Fruit fly (Drosophila melanogaster) whole organism, embryonic: Measurements from ENCODE around the gene CG46523.

Experiments used
- Antp ChIP-seq: fragments of 200-800 bp; sonication (Bioruptor generic); optimal IDR thresholded peaks from 3 replicates; lab custom pipeline; 2016; ENCODE audit warnings: missing biosample characterization, missing genetic modification characterization
- CG10321 ChIP-seq: fragments of 200-800 bp; sonication (Bioruptor generic); IDR thresholded peaks from 2 replicates; pipeline ENCODE4 v1.3.6; 2022; ENCODE audit warnings: missing biosample characterization, missing genetic modification characterization
- CG1832 ChIP-seq: fragments of 200-800 bp; sonication (Bioruptor generic); optimal IDR thresholded peaks from 2 replicates; lab custom pipeline; 2017; ENCODE audit warnings: missing biosample characterization, mild to moderate bottlenecking, missing genetic modification characterization, inconsistent platforms
- CG18764 ChIP-seq: fragments of 200-800 bp; sonication (Bioruptor generic); optimal IDR thresholded peaks from 3 replicates; lab custom pipeline; 2016; ENCODE audit warnings: missing biosample characterization, missing genetic modification characterization
- CG2116 ChIP-seq: fragments of 200-800 bp; sonication (Bioruptor generic); optimal IDR thresholded peaks from 3 replicates; lab custom pipeline; 2018; ENCODE audit warnings: missing biosample characterization, mild to moderate bottlenecking, missing genetic modification characterization
- CG2678 ChIP-seq: fragments of 200-800 bp; sonication (Bioruptor generic); optimal IDR thresholded peaks from 3 replicates; lab custom pipeline; 2019; ENCODE audit warnings: missing biosample characterization, mild to moderate bottlenecking, missing genetic modification characterization, moderate library complexity
- CG30431 ChIP-seq: fragments of 200-800 bp; sonication (Bioruptor generic); optimal IDR thresholded peaks from 2 replicates; lab custom pipeline; 2017; ENCODE audit warnings: missing biosample characterization, missing genetic modification characterization
- CG3995 ChIP-seq: fragments of 200-800 bp; sonication (Bioruptor generic); optimal IDR thresholded peaks from 3 replicates; lab custom pipeline; 2016; ENCODE audit warnings: missing biosample characterization, missing genetic modification characterization
- CG4360 ChIP-seq: fragments of 200-800 bp; sonication (Bioruptor generic); IDR thresholded peaks from 2 replicates; pipeline ENCODE4 v1.3.6; 2022; ENCODE audit warnings: missing biosample characterization, missing genetic modification characterization
- CG5245 ChIP-seq: fragments of 200-800 bp; sonication (Bioruptor generic); optimal IDR thresholded peaks from 3 replicates; lab custom pipeline; 2016; ENCODE audit warnings: missing biosample characterization, missing genetic modification characterization
- CG6175 ChIP-seq: fragments of 200-800 bp; sonication (Bioruptor generic); IDR thresholded peaks from 3 replicates; pipeline ENCODE4 v1.3.6; 2022; ENCODE audit warnings: missing biosample characterization, missing genetic modification characterization
- CG8478 ChIP-seq: fragments of >200 bp; optimal IDR thresholded peaks from 2 replicates; lab custom pipeline; 2018
- D ChIP-seq, 2 experiments: fragments of 200-800 bp in 1 of 2; fragments of >200 bp in 1 of 2; sonication (Bioruptor generic) in 1 of 2; optimal IDR thresholded peaks; 2 replicates in 1 of 2; 3 replicates in 1 of 2; lab custom pipeline; 2017; ENCODE audit warnings: mild to moderate bottlenecking in 1 of 2, missing biosample characterization in 1 of 2, missing genetic modification characterization in 1 of 2, missing genetic modification reagents in 1 of 2
- Dbx ChIP-seq: fragments of 200-800 bp; sonication (Bioruptor generic); IDR thresholded peaks from 3 replicates; pipeline ENCODE4 v1.3.6; 2022; ENCODE audit warnings: missing biosample characterization, missing genetic modification characterization
- Dref ChIP-seq: fragments of 200-800 bp; sonication (Bioruptor generic); IDR thresholded peaks from 2 replicates; pipeline ENCODE4 v1.3.6; 2022; ENCODE audit warnings: missing biosample characterization, missing genetic modification characterization
- E2f2 ChIP-seq: fragments of 200-800 bp; sonication (Bioruptor generic); IDR thresholded peaks from 2 replicates; pipeline ENCODE4 v1.3.6; 2022; ENCODE audit warnings: missing biosample characterization, missing genetic modification characterization
- Elba2 ChIP-seq: fragments of 200-800 bp; sonication (Bioruptor generic); optimal IDR thresholded peaks from 3 replicates; lab custom pipeline; 2016; ENCODE audit warnings: missing biosample characterization, missing genetic modification characterization
- Hey ChIP-seq: fragments of 200-800 bp; sonication (Bioruptor generic); optimal IDR thresholded peaks from 3 replicates; lab custom pipeline; 2018; ENCODE audit warnings: missing biosample characterization, mild to moderate bottlenecking, missing genetic modification characterization
- Jarid2 ChIP-seq: fragments of 200-800 bp; sonication (Bioruptor generic); optimal IDR thresholded peaks from 3 replicates; lab custom pipeline; 2017; ENCODE audit warnings: mild to moderate bottlenecking, missing biosample characterization, missing genetic modification reagents, missing genetic modification characterization
- MBD-R2 ChIP-seq: fragments of 200-800 bp; sonication (Bioruptor generic); IDR thresholded peaks from 2 replicates; pipeline ENCODE4 v1.3.6; 2022; ENCODE audit warnings: missing biosample characterization, missing genetic modification characterization
- Meics ChIP-seq: fragments of 200-800 bp; sonication (Bioruptor generic); optimal IDR thresholded peaks from 2 replicates; lab custom pipeline; 2017; ENCODE audit warnings: missing biosample characterization, mild to moderate bottlenecking, missing genetic modification characterization
- Nf-YA ChIP-seq: fragments of 200-800 bp; sonication (Bioruptor generic); IDR thresholded peaks from 2 replicates; pipeline ENCODE4 v1.3.6; 2022; ENCODE audit warnings: missing biosample characterization, missing genetic modification characterization
- Nf-YB ChIP-seq: fragments of 200-800 bp; sonication (Bioruptor generic); optimal IDR thresholded peaks from 3 replicates; lab custom pipeline; 2019; ENCODE audit warnings: missing biosample characterization, mild to moderate bottlenecking, missing genetic modification characterization, moderate library complexity
- Nf-YC ChIP-seq: fragments of 200-800 bp; optimal IDR thresholded peaks from 3 replicates; lab custom pipeline; 2019; ENCODE audit warnings: missing biosample characterization, mild to moderate bottlenecking, missing genetic modification characterization, moderate library complexity
- Oli ChIP-seq: fragments of 200-800 bp; sonication (Bioruptor generic); optimal IDR thresholded peaks from 2 replicates; lab custom pipeline; 2018; ENCODE audit warnings: missing biosample characterization, mild to moderate bottlenecking, missing genetic modification characterization, moderate library complexity
- Spps ChIP-seq: fragments of 200-800 bp; sonication (Bioruptor generic); optimal IDR thresholded peaks from 2 replicates; lab custom pipeline; 2018; ENCODE audit warnings: missing biosample characterization, mild to moderate bottlenecking, missing genetic modification characterization
- Trl ChIP-seq, 3 experiments: fragments of >200 bp in 2 of 3; fragments of 200-800 bp in 1 of 3; sonication (Bioruptor generic) in 1 of 3; optimal IDR thresholded peaks; 2 replicates in 1 of 3; 3 replicates in 2 of 3; lab custom pipeline; 2016 to 2017; ENCODE audit warnings: missing biosample characterization in 1 of 3, missing genetic modification characterization in 1 of 3
- Usf ChIP-seq: fragments of 200-800 bp; sonication (Bioruptor generic); optimal IDR thresholded peaks from 2 replicates; lab custom pipeline; 2017; ENCODE audit warnings: missing genotype, missing biosample characterization, missing genetic modification characterization
- br ChIP-seq: fragments of >200 bp; optimal IDR thresholded peaks from 2 replicates; lab custom pipeline; 2017
- cg ChIP-seq: fragments of 200-800 bp; sonication (Bioruptor generic); optimal IDR thresholded peaks from 3 replicates; lab custom pipeline; 2019; ENCODE audit warnings: missing biosample characterization, mild to moderate bottlenecking, missing genetic modification characterization, moderate library complexity
- ci ChIP-seq: fragments of 200-800 bp; sonication (Bioruptor generic); IDR thresholded peaks from 3 replicates; pipeline ENCODE4 v1.3.6; 2022; ENCODE audit warnings: missing biosample characterization, missing genetic modification characterization
- crol ChIP-seq: fragments of 200-800 bp; sonication (Bioruptor generic); IDR thresholded peaks from 2 replicates; pipeline ENCODE4 v1.3.6; 2022; ENCODE audit warnings: missing biosample characterization, missing genetic modification characterization
- ewg ChIP-seq: fragments of 200-800 bp; sonication (Bioruptor generic); optimal IDR thresholded peaks from 3 replicates; lab custom pipeline; 2017; ENCODE audit warnings: mild to moderate bottlenecking, missing biosample characterization, missing genetic modification reagents, missing genetic modification characterization
- hkb ChIP-seq, 2 experiments: fragments of 200-800 bp in 1 of 2; fragments of >200 bp in 1 of 2; sonication (Bioruptor generic) in 1 of 2; IDR thresholded peaks in 1 of 2; optimal IDR thresholded peaks in 1 of 2; 2 replicates each; pipeline versions ENCODE4 v1.3.6 to Lab custom; 2017 to 2022; ENCODE audit warnings: missing biosample characterization in 1 of 2, missing genetic modification characterization in 1 of 2
- lov ChIP-seq, 2 experiments: fragments of 200-800 bp in 1 of 2; fragments of >200 bp in 1 of 2; sonication (Bioruptor generic) in 1 of 2; IDR thresholded peaks in 1 of 2; optimal IDR thresholded peaks in 1 of 2; 2 replicates in 1 of 2; 3 replicates in 1 of 2; pipeline versions ENCODE4 v1.3.6 to Lab custom; 2017 to 2022; ENCODE audit warnings: missing biosample characterization in 1 of 2, missing genetic modification characterization in 1 of 2
- mam ChIP-seq: fragments of 200-800 bp; sonication (Bioruptor generic); optimal IDR thresholded peaks from 3 replicates; lab custom pipeline; 2016; ENCODE audit warnings: missing biosample characterization, missing genetic modification characterization
- nerfin-1 ChIP-seq: fragments of 200-800 bp; sonication (Bioruptor generic); optimal IDR thresholded peaks from 3 replicates; lab custom pipeline; 2019; ENCODE audit warnings: missing biosample characterization, mild to moderate bottlenecking, missing genetic modification characterization, moderate library complexity
- pros ChIP-seq: fragments of 200-800 bp; sonication (Bioruptor generic); optimal IDR thresholded peaks from 3 replicates; lab custom pipeline; 2019; ENCODE audit warnings: missing biosample characterization, mild to moderate bottlenecking, missing genetic modification characterization, moderate library complexity
- sd ChIP-seq: fragments of 200-800 bp; sonication (Bioruptor generic); optimal IDR thresholded peaks from 3 replicates; lab custom pipeline; 2018; ENCODE audit warnings: missing biosample characterization, mild to moderate bottlenecking, missing genetic modification characterization, moderate library complexity
- seq ChIP-seq: fragments of 200-800 bp; sonication (Bioruptor generic); IDR thresholded peaks from 2 replicates; pipeline ENCODE4 v1.3.6; 2022; ENCODE audit warnings: missing biosample characterization, missing genetic modification characterization
- tgo ChIP-seq: fragments of 200-800 bp; sonication (Bioruptor generic); IDR thresholded peaks from 3 replicates; pipeline ENCODE4 v1.3.6; 2022; ENCODE audit warnings: missing biosample characterization, missing genetic modification characterization
- tll ChIP-seq, 2 experiments: fragments of 200-800 bp in 1 of 2; fragments of >200 bp in 1 of 2; sonication (Bioruptor generic) in 1 of 2; optimal IDR thresholded peaks; 2 replicates each; lab custom pipeline; 2017 to 2019; ENCODE audit warnings: missing biosample characterization in 2 of 2, missing genetic modification characterization in 2 of 2, mild to moderate bottlenecking in 1 of 2, moderate library complexity in 1 of 2
- yki ChIP-seq: fragments of >200 bp; optimal IDR thresholded peaks from 3 replicates; lab custom pipeline; 2018

CG46523 gene

DNA sequence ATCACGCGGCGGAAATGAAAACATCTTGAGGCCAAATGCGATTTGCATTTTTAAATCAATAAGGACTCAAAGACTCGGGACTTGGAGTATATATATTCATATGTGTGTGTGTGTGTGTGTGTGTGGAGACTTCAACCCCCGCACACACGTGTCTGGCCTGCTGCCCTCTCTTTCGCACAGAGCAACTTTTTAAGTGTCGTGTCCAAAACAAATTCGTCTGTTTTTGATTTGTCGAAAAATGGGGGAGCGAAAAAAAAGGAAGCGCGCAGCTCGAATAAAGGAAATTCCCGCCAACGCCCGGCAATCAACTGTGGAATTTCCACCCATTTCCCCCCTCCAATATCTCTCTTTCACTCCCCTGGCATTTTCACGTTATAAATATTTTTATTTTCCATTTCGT is 9.9 kb downstream of the CG46523 start:
- TF ChIP-seq Nf-YB (GFP tag; lab: Kevin White, UChicago): peak; percentile 85
- peak; percentile 15 for TF ChIP-seq Hey (tag; lab: Kevin White, UChicago)
- no peak for TF ChIP-seq CG5245 (GFP tag; lab: Kevin White, UChicago)
- TF ChIP-seq CG18764: no peak
- TF ChIP-seq nerfin-1 (tag; lab: Kevin White, UChicago): peak; percentile 35
- TF ChIP-seq crol: 0 out of 2 replicates have a peak, but pooled peaks have one; percentile 9
- no peak for TF ChIP-seq br (lab: Kevin White, UChicago)
- TF ChIP-seq MBD-R2 (GFP tag; lab: Robert Waterston, UW): no peak
- no peak for TF ChIP-seq CG30431
- TF ChIP-seq cg (GFP tag; lab: Kevin White, UChicago): peak; percentile 16
- TF ChIP-seq seq (GFP tag; lab: Robert Waterston, UW): peak; percentile 55
- peak; percentile 41 for TF ChIP-seq sd (tag; lab: Kevin White, UChicago)
- TF ChIP-seq Nf-YC: peak; percentile 85

DNA sequence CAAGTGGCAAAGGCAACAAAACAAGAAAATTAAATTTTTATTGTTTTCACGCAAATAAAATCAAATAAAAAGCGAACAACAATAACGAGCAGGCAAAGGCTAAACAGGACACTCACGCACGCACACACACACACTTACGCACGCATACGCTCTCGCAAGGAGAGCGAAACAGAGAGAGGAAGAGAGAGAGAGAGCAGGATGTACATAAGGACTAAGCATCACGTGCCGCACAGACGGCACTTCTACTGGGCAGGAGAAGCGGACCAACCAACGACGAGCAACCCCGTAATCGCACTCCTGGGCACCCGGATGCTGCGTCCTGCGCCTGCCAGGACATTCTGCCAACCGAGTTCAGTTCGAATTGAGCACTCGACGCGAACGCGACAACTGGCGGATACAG is 18.0 kb downstream of the CG46523 start, which contains the start of gene Dbx:
Gene Dbx (plus strand): TSS at position 365 of the 400 bp plus-strand sequence.
- TF ChIP-seq yki (lab: Kevin White, UChicago): peak; percentile 39
- TF ChIP-seq Trl (optimal IDR thresholded peaks at IDR 0.05; lab: Kevin White, UChicago): peak; percentile 64 to 73
- TF ChIP-seq Trl (GFP tag; optimal IDR thresholded peaks at IDR 0.05; lab: Kevin White, UChicago): no peak
- peak; percentile 17 for TF ChIP-seq ewg (GFP tag; lab: Kevin White, UChicago)
- TF ChIP-seq tgo: no peak
- peak; percentile 51 for TF ChIP-seq Jarid2 (GFP tag; lab: Kevin White, UChicago)
- TF ChIP-seq cg (GFP tag; lab: Kevin White, UChicago): peak; percentile 63
- peak; percentile 69 for TF ChIP-seq Nf-YA (GFP tag; lab: Robert Waterston, UW)
- TF ChIP-seq Nf-YC: peak; percentile 94
- peak; percentile 97 for TF ChIP-seq Nf-YB (GFP tag; lab: Kevin White, UChicago)
- 0 out of 2 replicates have a peak, but pooled peaks have one; percentile 23 for TF ChIP-seq CG10321 (GFP tag; lab: Robert Waterston, UW)
- TF ChIP-seq CG8478: peak; percentile 29
- TF ChIP-seq E2f2 (GFP tag; lab: Robert Waterston, UW): no peak
- no peak for TF ChIP-seq Usf (GFP tag; lab: Kevin White, UChicago)
- peak; percentile 69 for TF ChIP-seq CG1832 (GFP tag; lab: Kevin White, UChicago)
- TF ChIP-seq Meics (GFP tag; lab: Kevin White, UChicago): no peak
- peak; percentile 67; the same call in 1 of the 2 replicates for TF ChIP-seq seq (GFP tag; lab: Robert Waterston, UW)
- TF ChIP-seq, all 482 proteins: peak for 12

- TF ChIP-seq Elba2 (peak; percentile 74), Dref (GFP tag; lab: Robert Waterston, UW) (no peak), ci (GFP tag; lab: Robert Waterston, UW) (0 out of 3 replicates have a peak, but pooled peaks have one; percentile 34), Nf-YB (GFP tag; lab: Kevin White, UChicago) (peak; percentile 85), Antp (GFP tag; lab: Kevin White, UChicago) (no peak), Nf-YC (peak; percentile 82), seq (GFP tag; lab: Robert Waterston, UW) (peak; percentile 26; the same call in 1 of the 2 replicates), Nf-YA (GFP tag; lab: Robert Waterston, UW) (0 out of 2 replicates have a peak, but pooled peaks have one; percentile 34), CG1832 (GFP tag; lab: Kevin White, UChicago) (peak; percentile 35), CG2116 (GFP tag; lab: Kevin White, UChicago) (no peak), Dbx (GFP tag; lab: Robert Waterston, UW) (0 out of 3 replicates have a peak, but pooled peaks have one; percentile 35), Trl (optimal IDR thresholded peaks at IDR 0.05; lab: Kevin White, UChicago) (peak in 1 of 2 experiments; percentile 36), Trl (GFP tag; optimal IDR thresholded peaks at IDR 0.05; lab: Kevin White, UChicago) (no peak), lov (optimal IDR thresholded peaks at IDR 0.05; lab: Kevin White, UChicago) (no peak), lov (GFP tag; IDR thresholded peaks at IDR 0.05; lab: Robert Waterston, UW) (0 out of 3 replicates have a peak, but pooled peaks have one; percentile 13)
- TF ChIP-seq, all 482 proteins: peak for 10
Observed at dm6 chr3L:1920051-1920450, 18.9 kb downstream of the CG46523 start.

DNA sequence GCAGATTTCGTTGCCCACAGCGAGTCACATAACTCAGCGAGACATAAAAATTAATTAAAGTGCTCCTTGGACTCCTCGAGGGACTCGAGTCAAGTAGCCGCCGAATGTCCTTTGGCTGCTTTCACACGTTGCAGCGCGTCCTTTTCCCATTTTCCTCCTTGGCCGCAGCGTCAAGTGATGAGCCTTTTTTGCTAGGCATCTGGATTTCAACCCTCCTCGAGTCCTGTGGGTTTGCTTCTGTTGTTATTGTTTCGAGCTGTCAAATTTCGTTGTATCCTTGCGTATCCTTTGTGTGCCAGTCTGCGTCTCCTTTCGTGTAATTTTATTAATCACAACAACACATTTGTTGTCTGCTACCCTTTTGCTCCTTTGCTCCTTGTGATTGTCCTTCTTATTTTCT is 22.3 kb downstream of the CG46523 start:
- no peak for TF ChIP-seq CG3995 (GFP tag; lab: Kevin White, UChicago)
- TF ChIP-seq CG4360 (GFP tag; lab: Robert Waterston, UW): peak; percentile 44; the same call in 1 of the 2 replicates
- TF ChIP-seq tll (GFP tag; optimal IDR thresholded peaks at IDR 0.05; lab: Kevin White, UChicago): peak in 1 of 2 experiments; percentile 55
- no peak for TF ChIP-seq CG2678 (tag; lab: Kevin White, UChicago)
- no peak for TF ChIP-seq hkb (optimal IDR thresholded peaks at IDR 0.05; lab: Kevin White, UChicago)
- no peak for TF ChIP-seq hkb (GFP tag; IDR thresholded peaks at IDR 0.05; lab: Robert Waterston, UW)
- no peak for TF ChIP-seq Nf-YA (GFP tag; lab: Robert Waterston, UW)
- TF ChIP-seq Spps (tag; lab: Kevin White, UChicago): no peak
- TF ChIP-seq CG18764: no peak
- TF ChIP-seq CG6175: no peak
- TF ChIP-seq mam: no peak
- TF ChIP-seq Oli: no peak
- peak; percentile 49 for TF ChIP-seq D (optimal IDR thresholded peaks at IDR 0.05; lab: Kevin White, UChicago)
- no peak for TF ChIP-seq D (GFP tag; optimal IDR thresholded peaks at IDR 0.05; lab: Kevin White, UChicago)
- TF ChIP-seq pros (GFP tag; lab: Kevin White, UChicago): peak; percentile 50
